Fruit fly (Drosophila melanogaster) whole organism, prepupa: ENCODE results near the gene CG12481.
A peak's percentile ranks its signal among the peaks of the same experiment; 100 is the strongest.

Experiments
- Blimp-1 ChIP-seq: fragments of 200-800 bp; sonication (Bioruptor generic); optimal IDR thresholded peaks from 3 replicates; lab custom pipeline; 2017; ENCODE audit warnings: missing biosample characterization, missing genetic modification characterization, mild to moderate bottlenecking, moderate library complexity, missing genetic modification reagents
- CG10631 ChIP-seq: fragments of 200-800 bp; sonication (Bioruptor generic); optimal IDR thresholded peaks from 2 replicates; lab custom pipeline; 2016; ENCODE audit warnings: missing biosample characterization, missing genetic modification characterization
- CG11294 ChIP-seq: fragments of 200-800 bp; sonication (Bioruptor generic); IDR thresholded peaks from 2 replicates; pipeline ENCODE4 v1.3.6; 2022; ENCODE audit warnings: missing biosample characterization, missing genetic modification characterization
- CG11762 ChIP-seq: fragments of 200-800 bp; sonication (Bioruptor generic); optimal IDR thresholded peaks from 3 replicates; lab custom pipeline; 2016; ENCODE audit warnings: missing biosample characterization, missing genetic modification characterization; ENCODE audit not compliant: insufficient read depth
- CG11902 ChIP-seq: fragments of 200-800 bp; sonication (Bioruptor generic); optimal IDR thresholded peaks from 3 replicates; lab custom pipeline; 2016; ENCODE audit warnings: missing biosample characterization, missing genetic modification characterization
- CG15336 ChIP-seq: fragments of 200-800 bp; sonication (Bioruptor generic); IDR thresholded peaks from 2 replicates; pipeline ENCODE4 v1.3.6; 2022; ENCODE audit warnings: missing biosample characterization, missing genetic modification characterization
- CG16779 ChIP-seq: fragments of 200-800 bp; sonication (Bioruptor generic); optimal IDR thresholded peaks from 3 replicates; lab custom pipeline; 2017; ENCODE audit warnings: missing biosample characterization, mild to moderate bottlenecking, missing genetic modification characterization
- CG3032 ChIP-seq: fragments of 200-800 bp; optimal IDR thresholded peaks from 2 replicates; lab custom pipeline; 2019; ENCODE audit warnings: missing biosample characterization, mild to moderate bottlenecking, missing genetic modification characterization, moderate library complexity
- CG31627 ChIP-seq: fragments of 200-800 bp; sonication (Bioruptor generic); optimal IDR thresholded peaks from 3 replicates; lab custom pipeline; 2016; ENCODE audit warnings: missing biosample characterization, missing genetic modification characterization
- CG32006 ChIP-seq: fragments of 200-800 bp; sonication (Bioruptor generic); optimal IDR thresholded peaks from 3 replicates; lab custom pipeline; 2017; ENCODE audit warnings: missing biosample characterization, mild to moderate bottlenecking, missing genetic modification characterization
- CG34406 ChIP-seq: fragments of 200-800 bp; sonication (Bioruptor generic); optimal IDR thresholded peaks from 3 replicates; lab custom pipeline; 2016; ENCODE audit warnings: missing biosample characterization, missing genetic modification characterization
- CG3919 ChIP-seq: fragments of 200-800 bp; sonication (Bioruptor generic); optimal IDR thresholded peaks from 3 replicates; lab custom pipeline; 2016; ENCODE audit warnings: missing biosample characterization, missing genetic modification characterization
- CG4318 ChIP-seq: fragments of 200-800 bp; sonication (Bioruptor generic); optimal IDR thresholded peaks from 3 replicates; lab custom pipeline; 2017; ENCODE audit warnings: missing biosample characterization, mild to moderate bottlenecking, missing genetic modification characterization
- CG6163 ChIP-seq: fragments of 200-800 bp; sonication (Bioruptor generic); IDR thresholded peaks from 3 replicates; pipeline ENCODE4 v1.3.6; 2022; ENCODE audit warnings: missing biosample characterization, missing genetic modification characterization
- CG6276 ChIP-seq: fragments of 200-800 bp; sonication (Bioruptor generic); optimal IDR thresholded peaks from 2 replicates; lab custom pipeline; 2017; ENCODE audit warnings: missing biosample characterization, mild to moderate bottlenecking, missing genetic modification characterization
- CG6792 ChIP-seq: fragments of 200-800 bp; sonication (Bioruptor generic); optimal IDR thresholded peaks from 3 replicates; lab custom pipeline; 2016; ENCODE audit warnings: missing biosample characterization, missing genetic modification characterization
- CG6808 ChIP-seq: fragments of 200-800 bp; sonication (Bioruptor generic); optimal IDR thresholded peaks from 3 replicates; lab custom pipeline; 2017; ENCODE audit warnings: missing biosample characterization, missing genetic modification characterization, mild to moderate bottlenecking, moderate library complexity, missing genetic modification reagents
- CG8119 ChIP-seq: fragments of 200-800 bp; sonication (Bioruptor generic); IDR thresholded peaks from 3 replicates; pipeline ENCODE4 v1.3.6; 2022; ENCODE audit warnings: missing biosample characterization, missing genetic modification characterization
- CG8319 ChIP-seq: fragments of 200-800 bp; sonication (Bioruptor generic); optimal IDR thresholded peaks from 3 replicates; lab custom pipeline; 2016; ENCODE audit warnings: missing biosample characterization, missing genetic modification characterization
- CG8632 ChIP-seq: fragments of 200-800 bp; sonication (Bioruptor generic); optimal IDR thresholded peaks from 3 replicates; lab custom pipeline; 2016; ENCODE audit warnings: missing biosample characterization, missing genetic modification characterization
- Eip78C ChIP-seq: fragments of 200-800 bp; sonication (Bioruptor generic); peaks from one replicate; lab custom pipeline; 2016; ENCODE audit warnings: missing biosample characterization, missing genetic modification characterization
- Eip93F ChIP-seq: fragments of 200-800 bp; sonication (Bioruptor generic); optimal IDR thresholded peaks from 2 replicates; lab custom pipeline; 2016; ENCODE audit warnings: missing biosample characterization, mild to moderate bottlenecking, missing genetic modification characterization
- Ets21C ChIP-seq: fragments of 200-800 bp; sonication (Bioruptor generic); optimal IDR thresholded peaks from 3 replicates; lab custom pipeline; 2016; ENCODE audit warnings: missing biosample characterization, missing genetic modification characterization
- Gug ChIP-seq: fragments of 200-800 bp; sonication (Bioruptor generic); IDR thresholded peaks from 2 replicates; pipeline ENCODE4 v1.3.6; 2022; ENCODE audit warnings: missing biosample characterization, missing genetic modification characterization
- Hr39 ChIP-seq: fragments of 200-800 bp; sonication (Bioruptor generic); optimal IDR thresholded peaks from 2 replicates; lab custom pipeline; 2016; ENCODE audit warnings: missing biosample characterization, missing genetic modification characterization
- Lpt ChIP-seq: fragments of 200-800 bp; sonication (Bioruptor generic); optimal IDR thresholded peaks from 3 replicates; lab custom pipeline; 2016; ENCODE audit warnings: missing biosample characterization, missing genetic modification characterization
- Met ChIP-seq: fragments of 200-800 bp; sonication (Bioruptor generic); optimal IDR thresholded peaks from 3 replicates; lab custom pipeline; 2016; ENCODE audit warnings: missing biosample characterization, missing genetic modification characterization
- OdsH ChIP-seq: fragments of 200-800 bp; sonication (Bioruptor generic); optimal IDR thresholded peaks from 3 replicates; lab custom pipeline; 2016; ENCODE audit warnings: missing biosample characterization, missing genetic modification characterization
- Smox ChIP-seq: fragments of 200-800 bp; sonication (Bioruptor generic); optimal IDR thresholded peaks from 3 replicates; lab custom pipeline; 2016; ENCODE audit warnings: missing biosample characterization, missing genetic modification characterization
- Sox102F ChIP-seq: fragments of 200-800 bp; sonication (Bioruptor generic); optimal IDR thresholded peaks from 2 replicates; lab custom pipeline; 2016; ENCODE audit warnings: missing biosample characterization, mild to moderate bottlenecking, missing genetic modification characterization
- Sox14 ChIP-seq: fragments of 200-800 bp; sonication (Bioruptor generic); optimal IDR thresholded peaks from 3 replicates; lab custom pipeline; 2016; ENCODE audit warnings: missing biosample characterization, missing genetic modification characterization
- Sox15 ChIP-seq: fragments of 200-800 bp; sonication (Bioruptor generic); optimal IDR thresholded peaks from 3 replicates; lab custom pipeline; 2016; ENCODE audit warnings: missing biosample characterization, missing genetic modification characterization
- achi ChIP-seq: fragments of 200-800 bp; sonication (Bioruptor generic); optimal IDR thresholded peaks from 3 replicates; lab custom pipeline; 2016; ENCODE audit warnings: missing biosample characterization, missing genetic modification characterization
- acj6 ChIP-seq: fragments of 200-800 bp; sonication (Bioruptor generic); optimal IDR thresholded peaks from 3 replicates; lab custom pipeline; 2016; ENCODE audit warnings: missing biosample characterization, missing genetic modification characterization
- cyc ChIP-seq: fragments of 200-800 bp; sonication (Bioruptor generic); optimal IDR thresholded peaks from 3 replicates; lab custom pipeline; 2016; ENCODE audit warnings: missing biosample characterization, missing genetic modification characterization
- dsx ChIP-seq: fragments of 200-800 bp; optimal IDR thresholded peaks from 3 replicates; lab custom pipeline; 2019; ENCODE audit warnings: missing biosample characterization, mild to moderate bottlenecking, missing genetic modification characterization, moderate library complexity; ENCODE audit not compliant: poor library complexity, severe bottlenecking
- eg ChIP-seq: fragments of 200-800 bp; sonication (Bioruptor generic); IDR thresholded peaks from 3 replicates; pipeline ENCODE4 v1.3.6; 2022; ENCODE audit warnings: missing biosample characterization, missing genetic modification characterization
- esn ChIP-seq: fragments of 200-800 bp; sonication (Bioruptor generic); optimal IDR thresholded peaks from 2 replicates; lab custom pipeline; 2016; ENCODE audit warnings: missing biosample characterization, mild to moderate bottlenecking, missing genetic modification characterization, moderate library complexity
- fd59A ChIP-seq: fragments of 200-800 bp; sonication (Bioruptor generic); optimal IDR thresholded peaks from 2 replicates; lab custom pipeline; 2017; ENCODE audit warnings: missing biosample characterization, mild to moderate bottlenecking, missing genetic modification characterization, missing genetic modification reagents
- fd85E ChIP-seq: fragments of 200-800 bp; sonication (Bioruptor generic); optimal IDR thresholded peaks from 3 replicates; lab custom pipeline; 2016; ENCODE audit warnings: missing biosample characterization, missing genetic modification characterization
- fkh ChIP-seq: fragments of 200-800 bp; sonication (Bioruptor generic); optimal IDR thresholded peaks from 3 replicates; lab custom pipeline; 2017; ENCODE audit warnings: missing biosample characterization, mild to moderate bottlenecking, missing genetic modification characterization, moderate library complexity
- lz ChIP-seq: fragments of 200-800 bp; sonication (Bioruptor generic); optimal IDR thresholded peaks from 3 replicates; lab custom pipeline; 2016; ENCODE audit warnings: missing biosample characterization, missing genetic modification characterization
- pdm3 ChIP-seq: fragments of 200-800 bp; sonication (Bioruptor generic); optimal IDR thresholded peaks from 3 replicates; lab custom pipeline; 2016; ENCODE audit warnings: missing biosample characterization, missing genetic modification characterization
- salr ChIP-seq, 2 experiments: fragments of 200-800 bp; sonication (Bioruptor generic); optimal IDR thresholded peaks; 3 replicates each; lab custom pipeline; 2016 to 2018; ENCODE audit warnings: missing biosample characterization in 2 of 2, missing genetic modification characterization in 2 of 2, mild to moderate bottlenecking in 1 of 2
- ss ChIP-seq, 2 experiments: fragments of 200-800 bp; sonication (Bioruptor generic); optimal IDR thresholded peaks; 2 replicates in 1 of 2; 3 replicates in 1 of 2; lab custom pipeline; 2017 to 2018; ENCODE audit warnings: mild to moderate bottlenecking in 2 of 2, missing biosample characterization in 2 of 2, missing genetic modification characterization in 2 of 2, moderate library complexity in 1 of 2
- svp ChIP-seq: fragments of 200-800 bp; sonication (Bioruptor generic); peaks from one replicate; lab custom pipeline; 2016; ENCODE audit warnings: missing biosample characterization, missing genetic modification characterization
- topi ChIP-seq: fragments of 200-800 bp; sonication (Bioruptor generic); optimal IDR thresholded peaks from 3 replicates; lab custom pipeline; 2016; ENCODE audit warnings: missing biosample characterization, missing genetic modification characterization
- vri ChIP-seq: fragments of 200-800 bp; sonication (Bioruptor generic); optimal IDR thresholded peaks from 3 replicates; lab custom pipeline; 2016; ENCODE audit warnings: missing biosample characterization, mild to moderate bottlenecking, missing genetic modification characterization

Gene CG12481

DNA sequence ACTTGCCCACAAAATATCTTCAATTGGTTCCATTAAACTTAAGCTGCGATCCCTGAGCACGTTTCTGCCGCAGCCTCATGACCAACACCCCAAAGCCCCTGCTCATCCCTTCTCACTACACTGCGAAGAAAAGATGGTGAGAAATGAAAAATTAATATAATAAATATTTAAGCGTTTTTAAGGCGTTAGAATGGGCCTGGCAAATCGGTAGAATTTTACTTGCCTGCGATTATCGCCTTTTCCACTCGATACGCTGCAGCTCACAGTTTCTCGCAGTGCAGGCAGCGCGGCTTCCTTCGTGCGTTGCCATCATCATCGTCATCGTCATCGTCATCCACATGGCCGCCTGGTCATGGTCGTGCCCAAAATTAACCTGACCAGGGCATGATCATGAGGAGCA lies 38.9 kb upstream of the CG12481 start (continued):
- TF ChIP-seq Sox14 (GFP tag; lab: Kevin White, UChicago) (peak; percentile 21), vri (GFP tag; lab: Kevin White, UChicago) (no peak), lz (GFP tag; lab: Kevin White, UChicago) (no peak), Hr39 (GFP tag; lab: Kevin White, UChicago) (peak; percentile 37), achi (GFP tag; lab: Kevin White, UChicago) (peak; percentile 49), Eip93F (GFP tag; lab: Kevin White, UChicago) (no peak), CG11762 (GFP tag; lab: Kevin White, UChicago) (no peak), CG6276 (GFP tag; lab: Kevin White, UChicago) (no peak), CG34406 (GFP tag; lab: Kevin White, UChicago) (no peak), svp (GFP tag; lab: Kevin White, UChicago) (no peak), acj6 (GFP tag; lab: Kevin White, UChicago) (peak; percentile 5), CG3032 (tag; lab: Kevin White, UChicago) (peak; percentile 17), salr (GFP tag; optimal IDR thresholded peaks at IDR 0.05; lab: Kevin White, UChicago) (no peak), CG3919 (peak; percentile 44)

DNA sequence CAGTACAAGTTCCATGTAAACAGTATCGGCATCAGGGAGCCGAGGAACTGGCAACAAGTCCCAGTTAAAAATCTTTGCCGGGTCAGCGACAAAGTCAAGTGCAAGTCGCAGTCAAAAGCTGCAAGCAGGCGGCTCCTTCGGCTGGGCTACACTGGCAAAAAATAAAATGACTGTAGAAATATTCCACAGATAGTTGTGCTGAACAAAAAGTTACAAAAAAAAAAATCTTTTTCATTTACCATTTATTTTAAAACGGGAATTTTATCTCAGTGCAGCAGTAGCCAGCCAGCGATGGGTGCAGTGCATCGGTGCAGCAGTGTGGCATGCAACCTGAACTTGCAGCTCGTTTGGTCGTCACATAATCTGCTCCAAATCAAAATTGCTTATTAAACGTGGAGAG lies 37.7 kb upstream of the CG12481 start:
- TF ChIP-seq pdm3 (peak; percentile 36), lz (GFP tag; lab: Kevin White, UChicago) (no peak), CG16779 (tag; lab: Kevin White, UChicago) (no peak), Ets21C (GFP tag; lab: Kevin White, UChicago) (no peak), CG3919 (peak; percentile 56), CG11294 (GFP tag; lab: Robert Waterston, UW) (no peak), CG4318 (GFP tag; lab: Kevin White, UChicago) (peak; percentile 38), Hr39 (GFP tag; lab: Kevin White, UChicago) (peak; percentile 0), CG8319 (GFP tag; lab: Kevin White, UChicago) (no peak), topi (GFP tag; lab: Kevin White, UChicago) (no peak), CG10631 (peak; percentile 40), CG15336 (GFP tag; lab: Robert Waterston, UW) (peak; percentile 72), CG34406 (GFP tag; lab: Kevin White, UChicago) (no peak), fkh (GFP tag; lab: Kevin White, UChicago) (no peak), fd85E (GFP tag; lab: Kevin White, UChicago) (no peak), ss (GFP tag; optimal IDR thresholded peaks at IDR 0.05; lab: Kevin White, UChicago) (peak in 1 of 2 experiments; percentile 19), achi (GFP tag; lab: Kevin White, UChicago) (peak; percentile 38), Lpt (GFP tag; lab: Kevin White, UChicago) (no peak), Met (GFP tag; lab: Kevin White, UChicago) (peak; percentile 33), Gug (peak; percentile 47), fd59A (GFP tag; lab: Kevin White, UChicago) (peak; percentile 22), Sox102F (no peak), Sox15 (GFP tag; lab: Kevin White, UChicago) (no peak), Smox (GFP tag; lab: Kevin White, UChicago) (no peak), CG6792 (GFP tag; lab: Kevin White, UChicago) (no peak), CG8632 (GFP tag; lab: Kevin White, UChicago) (no peak), CG6163 (GFP tag; lab: Robert Waterston, UW) (peak; percentile 74), Blimp-1 (no peak), esn (GFP tag; lab: Kevin White, UChicago) (peak; percentile 10), CG8119 (GFP tag; lab: Robert Waterston, UW) (peak; percentile 71), OdsH (GFP tag; lab: Kevin White, UChicago) (peak; percentile 32), CG31627 (GFP tag; lab: Kevin White, UChicago) (peak; percentile 9), salr (GFP tag; optimal IDR thresholded peaks at IDR 0.05; lab: Kevin White, UChicago) (peak in 1 of 2 experiments; percentile 4), cyc (GFP tag; lab: Kevin White, UChicago) (peak; percentile 31), acj6 (GFP tag; lab: Kevin White, UChicago) (peak; percentile 20), eg (peak; percentile 65), CG3032 (tag; lab: Kevin White, UChicago) (peak; percentile 7), CG11902 (GFP tag; lab: Kevin White, UChicago) (no peak), Sox14 (GFP tag; lab: Kevin White, UChicago) (peak; percentile 35), Eip78C (peak; percentile 83), CG11762 (GFP tag; lab: Kevin White, UChicago) (peak; percentile 3), CG32006 (peak; percentile 67), CG6808 (GFP tag; lab: Kevin White, UChicago) (no peak), dsx (GFP tag; lab: Kevin White, UChicago) (peak; percentile 0)
